Fruit fly (Drosophila melanogaster): ENCODE measurements around the gene CG7778.

Gene CG7778

DNA sequence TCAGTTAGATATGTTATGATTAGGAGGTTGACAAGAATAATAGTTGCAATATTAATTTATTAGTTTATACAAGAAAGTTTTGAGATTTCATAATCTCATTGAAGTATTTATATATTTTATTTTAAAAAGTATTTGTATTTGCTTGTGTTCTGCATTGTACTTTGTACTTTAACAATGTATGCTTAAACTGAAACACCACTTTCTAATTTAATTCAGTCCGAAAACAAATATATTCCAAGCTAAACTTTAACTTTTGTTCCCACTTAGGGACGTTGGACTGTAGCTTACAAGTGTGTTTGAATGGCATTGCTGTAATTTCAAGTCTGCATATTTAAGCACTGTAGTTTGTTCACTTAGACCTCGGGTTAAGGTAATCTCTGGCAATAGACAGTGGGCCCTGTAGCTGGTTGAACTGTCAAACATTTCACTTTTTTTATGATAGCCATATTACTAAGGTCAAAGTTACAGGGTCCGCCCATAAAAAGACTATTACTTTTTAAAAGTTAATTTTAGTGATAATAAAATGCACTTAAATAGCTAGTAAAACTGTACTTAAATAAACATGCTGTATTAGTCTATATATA is 25.0 kb downstream of the CG7778 start (continued):
- TF ChIP-seq CG13424 (tag; optimal IDR thresholded peaks at IDR 0.05): peak; percentile 22
- TF ChIP-seq NfI (GFP tag; optimal IDR thresholded peaks at IDR 0.05): no peak
- no peak for TF ChIP-seq ems (GFP tag; optimal IDR thresholded peaks at IDR 0.05)
- TF ChIP-seq CG15514 (GFP tag; optimal IDR thresholded peaks at IDR 0.05): no peak
- TF ChIP-seq scrt (GFP tag; optimal IDR thresholded peaks at IDR 0.05): no peak
- peak; percentile 23 for TF ChIP-seq CG12659 (GFP tag; optimal IDR thresholded peaks at IDR 0.05)
- TF ChIP-seq CG10209 (GFP tag; optimal IDR thresholded peaks at IDR 0.05): no peak
- no peak for TF ChIP-seq Usf (GFP tag; optimal IDR thresholded peaks at IDR 0.05)
- TF ChIP-seq CG8281 (tag; optimal IDR thresholded peaks at IDR 0.05): no peak
- TF ChIP-seq tio (GFP tag; optimal IDR thresholded peaks at IDR 0.05): no peak

DNA sequence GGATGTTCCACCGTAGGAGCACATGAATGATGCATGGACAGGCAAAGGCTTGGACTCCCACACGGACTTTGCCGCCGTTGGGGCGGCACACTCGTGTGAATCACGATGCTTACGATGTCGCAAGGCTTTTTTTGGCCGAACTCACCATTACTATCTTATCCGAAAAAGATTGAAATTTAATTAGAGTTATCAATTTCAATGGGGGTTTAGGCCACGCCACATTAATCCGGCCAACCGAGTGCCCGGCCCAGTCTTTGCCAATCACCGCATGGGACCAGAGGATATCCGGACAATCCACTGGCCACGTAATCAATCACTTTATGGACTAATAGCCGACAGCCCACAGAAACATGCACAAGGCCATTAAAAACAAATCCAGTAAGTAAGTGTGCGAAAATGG is 25.8 kb downstream of the CG7778 start:
- TF ChIP-seq exex (tag; optimal IDR thresholded peaks at IDR 0.05) (peak; percentile 83), ham (GFP tag; IDR thresholded peaks at IDR 0.05) (no peak), sug (tag; optimal IDR thresholded peaks at IDR 0.05) (peak; percentile 23), CG5245 (GFP tag; optimal IDR thresholded peaks at IDR 0.05) (no peak), mirr (GFP tag; optimal IDR thresholded peaks at IDR 0.05) (peak; percentile 39), run (tag; optimal IDR thresholded peaks at IDR 0.05) (no peak), Atf3 (GFP tag; optimal IDR thresholded peaks at IDR 0.05) (no peak), bsh (GFP tag; optimal IDR thresholded peaks at IDR 0.05) (no peak), Med (GFP tag) (peak; percentile 64), CG4730 (GFP tag; IDR thresholded peaks at IDR 0.05) (0 out of 2 replicates have a peak, but pooled peaks have one; percentile 17), lab (GFP tag; optimal IDR thresholded peaks at IDR 0.05) (peak; percentile 20), Ets65A (GFP tag) (peak; percentile 58)

DNA sequence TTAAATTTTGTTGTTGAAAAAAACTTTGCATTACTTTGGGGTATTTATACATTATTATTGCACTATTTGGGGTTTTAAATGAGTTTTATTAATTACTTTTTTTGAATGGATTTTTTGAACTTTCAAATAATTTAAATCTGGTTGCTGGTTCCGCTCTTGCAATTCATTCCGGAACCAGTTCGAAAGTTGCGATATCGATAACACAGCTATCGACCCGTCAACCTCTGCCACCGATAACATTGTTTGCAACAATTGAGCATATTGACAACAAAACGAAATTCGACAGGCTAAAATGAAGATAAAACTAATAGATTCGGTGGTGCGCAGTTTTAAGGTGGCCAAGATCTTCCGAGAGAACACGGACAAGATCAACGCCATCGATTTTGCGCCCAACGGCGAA is 27.8 kb downstream of the CG7778 start, which contains the start of gene Wdr82:
Gene Wdr82 (plus strand): TSS at position 227 of the 400 bp plus-strand sequence.
- TF ChIP-seq CG13287 (GFP tag; IDR thresholded peaks at IDR 0.05; ENCODE audit: partially characterized antibody) (peak; percentile 85), MESR4 (GFP tag; optimal IDR thresholded peaks at IDR 0.05) (peak; percentile 71), Hsf (GFP tag; optimal IDR thresholded peaks at IDR 0.05) (no peak), CG15514 (GFP tag; optimal IDR thresholded peaks at IDR 0.05) (peak; percentile 100), CG6791 (GFP tag; IDR thresholded peaks at IDR 0.05; ENCODE audit: partially characterized antibody) (peak; percentile 81), Doc3 (GFP tag; IDR thresholded peaks at IDR 0.05; ENCODE audit: partially characterized antibody) (peak; percentile 37; the same call in 1 of the 3 replicates), stwl (tag; optimal IDR thresholded peaks at IDR 0.05) (peak; percentile 86), Sry-δ (GFP tag; optimal IDR thresholded peaks at IDR 0.05) (peak; percentile 47), BEAF-32 (GFP tag; optimal IDR thresholded peaks at IDR 0.05) (peak; percentile 65), CG14710 (tag; optimal IDR thresholded peaks at IDR 0.05) (peak; percentile 28), Dref (GFP tag; IDR thresholded peaks at IDR 0.05) (peak; percentile 85), YL-1 (GFP tag; optimal IDR thresholded peaks at IDR 0.05) (peak; percentile 8), E2f1 (GFP tag; IDR thresholded peaks at IDR 0.05) (no peak), unc-4 (GFP tag; IDR thresholded peaks at IDR 0.05; ENCODE audit: partially characterized antibody) (peak; percentile 76), CG7963 (GFP tag; IDR thresholded peaks at IDR 0.05; ENCODE audit: partially characterized antibody) (peak; percentile 70; the same call in 1 of the 3 replicates), CG1603 (tag; optimal IDR thresholded peaks at IDR 0.05) (peak; percentile 44), CG16813 (GFP tag; IDR thresholded peaks at IDR 0.05; ENCODE audit: partially characterized antibody) (peak; percentile 69), chinmo (GFP tag; IDR thresholded peaks at IDR 0.05; ENCODE audit: partially characterized antibody) (peak; percentile 83), vnd (GFP tag; IDR thresholded peaks at IDR 0.05; ENCODE audit: partially characterized antibody) (peak; percentile 65), grau (tag; optimal IDR thresholded peaks at IDR 0.05) (peak; percentile 3), CG8924 (tag; optimal IDR thresholded peaks at IDR 0.05) (no peak), CG2129 (GFP tag; IDR thresholded peaks at IDR 0.05; ENCODE audit: partially characterized antibody) (peak; percentile 55; the same call in 1 of the 2 replicates), Scr (GFP tag; IDR thresholded peaks at IDR 0.05; ENCODE audit: partially characterized antibody) (peak; percentile 75), Dll (GFP tag; IDR thresholded peaks at IDR 0.05; ENCODE audit: partially characterized antibody) (peak; percentile 77), NC2β (GFP tag; optimal IDR thresholded peaks at IDR 0.05) (no peak)

Data from whole organism, embryonic.